Fruit fly (Drosophila melanogaster) whole organism, adult: Measurements from ENCODE around the gene CG14270.

Source experiments
- CG5204 ChIP-seq: fragments of 200-800 bp; sonication (Bioruptor generic); optimal IDR thresholded peaks from 2 replicates; lab custom pipeline; 2016; ENCODE audit warnings: missing biosample characterization, missing genetic modification characterization
- CG7045 ChIP-seq: fragments of 200-800 bp; sonication (Bioruptor generic); optimal IDR thresholded peaks from 2 replicates; lab custom pipeline; 2017; ENCODE audit warnings: missing biosample characterization, mild to moderate bottlenecking, missing genetic modification characterization
- Clk ChIP-seq: fragments of 200-800 bp; sonication (Bioruptor generic); optimal IDR thresholded peaks from 2 replicates; lab custom pipeline; 2017; ENCODE audit warnings: missing biosample characterization, missing genetic modification characterization
- pad ChIP-seq: fragments of 200-800 bp; sonication (Bioruptor generic); optimal IDR thresholded peaks from 3 replicates; lab custom pipeline; 2017; ENCODE audit warnings: missing biosample characterization, missing genetic modification characterization, mild to moderate bottlenecking, moderate library complexity, missing genetic modification reagents
- tj ChIP-seq: fragments of 200-800 bp; sonication (Bioruptor generic); optimal IDR thresholded peaks from 3 replicates; lab custom pipeline; 2017; ENCODE audit warnings: missing biosample characterization, mild to moderate bottlenecking, missing genetic modification characterization, moderate library complexity
- toe ChIP-seq: fragments of 200-800 bp; sonication (Bioruptor generic); optimal IDR thresholded peaks from 2 replicates; lab custom pipeline; 2016; ENCODE audit warnings: missing biosample characterization, missing genetic modification characterization

dm6 chrX:3465551-3465950 is 19.6 kb downstream of the CG14270 start:
- TF ChIP-seq pad (GFP tag; lab: Kevin White, UChicago), result no peak
- no peak for TF ChIP-seq Clk
- no peak for TF ChIP-seq tj (GFP tag; lab: Kevin White, UChicago)
- TF ChIP-seq CG7045, result no peak
- no peak for TF ChIP-seq toe
- no peak for TF ChIP-seq CG5204 (GFP tag; lab: Kevin White, UChicago)
